Fruit fly (Drosophila melanogaster): ENCODE results near the gene Dph1.

Gene Dph1

DNA sequence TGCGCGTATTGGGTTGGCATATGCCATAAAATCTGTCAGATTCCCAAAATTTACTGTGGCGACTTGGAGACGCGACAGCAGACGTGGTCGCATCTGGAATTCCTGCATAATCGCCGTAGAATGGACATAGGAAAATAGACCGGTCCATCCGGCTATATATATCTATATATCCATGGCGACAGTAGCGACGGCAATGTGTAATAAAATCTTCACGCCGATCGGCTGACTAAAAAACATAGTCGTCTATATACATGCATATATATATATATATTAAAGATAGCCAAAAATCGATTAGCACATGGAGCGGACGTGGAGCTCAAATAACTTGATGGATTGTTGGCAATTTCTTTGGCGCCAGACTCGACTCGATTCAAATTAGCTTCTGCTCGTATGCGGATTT lies 21.2 kb upstream of the Dph1 start:
- TF ChIP-seq Hr78 (GFP tag; optimal IDR thresholded peaks at IDR 0.05) = no peak
- no peak for TF ChIP-seq Rel (GFP tag; optimal IDR thresholded peaks at IDR 0.05)
- TF ChIP-seq Rel (tag; optimal IDR thresholded peaks at IDR 0.05) = no peak
- no peak for TF ChIP-seq OdsH (GFP tag; optimal IDR thresholded peaks at IDR 0.05)
- no peak for TF ChIP-seq Dfd (GFP tag; optimal IDR thresholded peaks at IDR 0.05)
- TF ChIP-seq Sp1 (GFP tag; optimal IDR thresholded peaks at IDR 0.05) = no peak

dm6 chr3L:11717300-11717699 lies 20.5 kb upstream of the Dph1 start:
- TF ChIP-seq foxo (GFP tag; optimal IDR thresholded peaks at IDR 0.05) = no peak
- TF ChIP-seq Dif (GFP tag; optimal IDR thresholded peaks at IDR 0.05; ENCODE audit: partially characterized antibody) = no peak
- no peak for TF ChIP-seq usp (GFP tag; optimal IDR thresholded peaks at IDR 0.05)
- no peak for TF ChIP-seq OdsH (GFP tag; optimal IDR thresholded peaks at IDR 0.05)
- TF ChIP-seq fru (GFP tag; optimal IDR thresholded peaks at IDR 0.05) = no peak
- TF ChIP-seq ey (GFP tag; optimal IDR thresholded peaks at IDR 0.05) = no peak
- TF ChIP-seq brk (GFP tag; optimal IDR thresholded peaks at IDR 0.05) = no peak
- TF ChIP-seq sage (GFP tag; optimal IDR thresholded peaks at IDR 0.05) = no peak
- TF ChIP-seq jim (GFP tag; optimal IDR thresholded peaks at IDR 0.05) = no peak
- TF ChIP-seq woc (GFP tag; optimal IDR thresholded peaks at IDR 0.05) = no peak
- TF ChIP-seq dmrt93B (GFP tag; optimal IDR thresholded peaks at IDR 0.05) = no peak
- no peak for TF ChIP-seq Abd-B (GFP tag; optimal IDR thresholded peaks at IDR 0.05)
- TF ChIP-seq N (GFP tag; optimal IDR thresholded peaks at IDR 0.05) = no peak
- TF ChIP-seq Vsx2 (GFP tag; optimal IDR thresholded peaks at IDR 0.05; ENCODE audit: partially characterized antibody) = no peak
- no peak for TF ChIP-seq psq (GFP tag; optimal IDR thresholded peaks at IDR 0.05)
- TF ChIP-seq Myc (optimal IDR thresholded peaks at IDR 0.05) = no peak
- no peak for TF ChIP-seq Dfd (GFP tag; optimal IDR thresholded peaks at IDR 0.05)
- no peak for TF ChIP-seq Rel (GFP tag; optimal IDR thresholded peaks at IDR 0.05)
- TF ChIP-seq Rel (tag; optimal IDR thresholded peaks at IDR 0.05) = no peak
- no peak for TF ChIP-seq CG32264 (GFP tag; optimal IDR thresholded peaks at IDR 0.05)
- no peak for TF ChIP-seq dl (GFP tag; optimal IDR thresholded peaks at IDR 0.05; ENCODE audit: insufficient read depth in 1 of 2, partially characterized antibody in 2 of 2)

dm6 chr3L:11716899-11717298 lies 20.1 kb upstream of the Dph1 start:
- TF ChIP-seq lola (GFP tag; optimal IDR thresholded peaks at IDR 0.05) (no peak), h (GFP tag; optimal IDR thresholded peaks at IDR 0.05) (peak; percentile 37), dl (GFP tag; optimal IDR thresholded peaks at IDR 0.05; ENCODE audit: insufficient read depth in 1 of 2, partially characterized antibody in 2 of 2) (peak in 1 of 2 experiments; percentile 15)

DNA sequence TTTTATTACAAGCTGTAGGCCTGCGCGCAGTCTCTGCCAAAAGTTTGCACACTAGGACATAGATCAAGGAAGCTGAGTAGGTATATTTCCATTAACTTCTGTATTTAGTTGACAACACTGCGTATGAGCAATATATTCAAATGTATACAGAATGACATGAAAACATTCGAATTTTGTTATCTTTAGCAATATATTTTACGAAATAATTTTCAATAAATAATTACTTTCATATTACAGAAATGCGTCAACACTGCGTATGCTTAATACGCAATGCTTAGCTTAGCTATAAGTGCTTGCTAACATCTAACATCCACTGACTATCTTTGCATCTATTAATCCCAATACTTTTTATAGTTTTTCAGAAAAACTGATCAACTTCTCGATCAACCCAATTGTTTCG lies 19.6 kb upstream of the Dph1 start:
- no peak for TF ChIP-seq usp (GFP tag; optimal IDR thresholded peaks at IDR 0.05)
- no peak for TF ChIP-seq tai (GFP tag; optimal IDR thresholded peaks at IDR 0.05)
- TF ChIP-seq Dfd (GFP tag; optimal IDR thresholded peaks at IDR 0.05) = peak; percentile 56
- TF ChIP-seq dsf (GFP tag; optimal IDR thresholded peaks at IDR 0.05; ENCODE audit: borderline replicate concordance) = no peak
- no peak for TF ChIP-seq Sp1 (GFP tag; optimal IDR thresholded peaks at IDR 0.05)

dm6 chr3L:11715187-11715586 lies 18.4 kb upstream of the Dph1 start, which contains the start of gene CG14132:
TSS of gene CG14132 (minus strand) at chr3L:11715285.
- TF ChIP-seq Jra (GFP tag; optimal IDR thresholded peaks at IDR 0.05) (no peak), HLH106 (tag; optimal IDR thresholded peaks at IDR 0.05) (no peak), dmrt93B (GFP tag; optimal IDR thresholded peaks at IDR 0.05) (no peak), foxo (GFP tag; optimal IDR thresholded peaks at IDR 0.05) (no peak), fru (GFP tag; optimal IDR thresholded peaks at IDR 0.05) (peak; percentile 2), usp (GFP tag; optimal IDR thresholded peaks at IDR 0.05) (no peak), Vsx2 (GFP tag; optimal IDR thresholded peaks at IDR 0.05; ENCODE audit: partially characterized antibody) (no peak), Dif (GFP tag; optimal IDR thresholded peaks at IDR 0.05; ENCODE audit: partially characterized antibody) (peak; percentile 66), Dfd (GFP tag; optimal IDR thresholded peaks at IDR 0.05) (no peak), psq (GFP tag; optimal IDR thresholded peaks at IDR 0.05) (no peak), Hr78 (GFP tag; optimal IDR thresholded peaks at IDR 0.05) (no peak), pan (optimal IDR thresholded peaks at IDR 0.05) (no peak), sv (GFP tag; optimal IDR thresholded peaks at IDR 0.05) (no peak), jim (GFP tag; optimal IDR thresholded peaks at IDR 0.05) (no peak), woc (GFP tag; optimal IDR thresholded peaks at IDR 0.05) (no peak), Hr83 (GFP tag; optimal IDR thresholded peaks at IDR 0.05; ENCODE audit: poor library complexity, severe bottlenecking) (no peak), Mio (GFP tag; optimal IDR thresholded peaks at IDR 0.05) (no peak), tai (GFP tag; optimal IDR thresholded peaks at IDR 0.05) (no peak), h (GFP tag; optimal IDR thresholded peaks at IDR 0.05) (no peak), Rel (GFP tag; optimal IDR thresholded peaks at IDR 0.05) (no peak), Rel (tag; optimal IDR thresholded peaks at IDR 0.05) (peak; percentile 3), dl (GFP tag; optimal IDR thresholded peaks at IDR 0.05; ENCODE audit: insufficient read depth in 1 of 2, partially characterized antibody in 2 of 2) (peak; percentile 11 to 34)

Data from whole organism, wandering third instar larva.